Fruit fly (Drosophila melanogaster): ENCODE results near the gene Zmynd10.

- no peak for TF ChIP-seq Hr4 (GFP tag; optimal IDR thresholded peaks at IDR 0.05)
- TF ChIP-seq vri (GFP tag; optimal IDR thresholded peaks at IDR 0.05), result no peak
- TF ChIP-seq Lpt (GFP tag; optimal IDR thresholded peaks at IDR 0.05), result no peak
- no peak for TF ChIP-seq Smox (GFP tag; optimal IDR thresholded peaks at IDR 0.05)
- TF ChIP-seq topi (GFP tag; optimal IDR thresholded peaks at IDR 0.05), result no peak
- TF ChIP-seq Blimp-1 (GFP tag; optimal IDR thresholded peaks at IDR 0.05), result no peak
- TF ChIP-seq CG7368 (GFP tag; optimal IDR thresholded peaks at IDR 0.05), result no peak
- TF ChIP-seq dsx (GFP tag; optimal IDR thresholded peaks at IDR 0.05; ENCODE audit: poor library complexity, severe bottlenecking), result no peak
Observed at dm6 chr3L:13062746-13063145, 36.5 kb upstream of the Zmynd10 start, which contains the start of gene CG34429.

Measured in whole organism, prepupa.